Worm (Caenorhabditis elegans) whole organism, L2 larva: ENCODE data around the gene zipt-7.1.

Experiments
- C34F6.9 ChIP-seq: fragments of 150-350 bp; optimal IDR thresholded peaks from 2 replicates; lab custom pipeline; 2014; ENCODE audit warnings: missing biosample characterization, missing genetic modification characterization
- F13H6.1 ChIP-seq: sonication (generic microtip); optimal IDR thresholded peaks from 2 replicates; lab custom pipeline; 2016; ENCODE audit warnings: missing genetic modification characterization, missing compliant biosample characterization
- R02D3.7 ChIP-seq: fragments of 150-350 bp; optimal IDR thresholded peaks from 2 replicates; lab custom pipeline; 2014; ENCODE audit warnings: missing biosample characterization, missing genetic modification characterization
- Y55F3AM.14 ChIP-seq: fragments of 200-800 bp; sonication (Bioruptor generic); optimal IDR thresholded peaks from 2 replicates; lab custom pipeline; 2018; ENCODE audit warnings: mild to moderate bottlenecking, missing genetic modification characterization, missing compliant biosample characterization
- ZK546.5 ChIP-seq: sonication (generic microtip); optimal IDR thresholded peaks from 2 replicates; lab custom pipeline; 2017; ENCODE audit warnings: missing biosample characterization, missing genetic modification characterization
- ama-1 ChIP-seq: fragments of 150-350 bp; optimal IDR thresholded peaks from 2 replicates; lab custom pipeline; 2018; ENCODE audit warnings: inconsistent platforms
- ceh-16 ChIP-seq: fragments of 150-350 bp; optimal IDR thresholded peaks from 2 replicates; lab custom pipeline; 2014; ENCODE audit warnings: missing biosample characterization, missing genetic modification characterization
- crh-2 ChIP-seq: sonication (generic microtip); optimal IDR thresholded peaks from 2 replicates; lab custom pipeline; 2017; ENCODE audit warnings: missing biosample characterization, missing genetic modification characterization
- elt-1 ChIP-seq: fragments of 150-350 bp; optimal IDR thresholded peaks from 2 replicates; lab custom pipeline; 2014; ENCODE audit warnings: missing biosample characterization, missing genetic modification characterization
- elt-3 ChIP-seq: sonication (generic microtip); optimal IDR thresholded peaks from 2 replicates; lab custom pipeline; 2017; ENCODE audit warnings: missing biosample characterization, missing genetic modification characterization
- fos-1 ChIP-seq: fragments of 150-350 bp; optimal IDR thresholded peaks from 2 replicates; lab custom pipeline; 2014; ENCODE audit warnings: missing biosample characterization, missing genetic modification characterization
- gmeb-1 ChIP-seq: fragments of 150-350 bp; optimal IDR thresholded peaks from 2 replicates; lab custom pipeline; 2014; ENCODE audit warnings: missing biosample characterization, missing genetic modification characterization
- lin-11 ChIP-seq: fragments of 150-350 bp; sonication (generic microtip); optimal IDR thresholded peaks from 2 replicates; lab custom pipeline; 2014; ENCODE audit warnings: missing biosample characterization, missing genetic modification characterization, inconsistent platforms, mixed read lengths
- lin-13 ChIP-seq: fragments of 150-350 bp; optimal IDR thresholded peaks from 2 replicates; lab custom pipeline; 2014; ENCODE audit warnings: missing biosample characterization, missing genetic modification reagents, missing genetic modification characterization
- lsy-2 ChIP-seq, 2 experiments: fragments of 150-350 bp in 1 of 2; sonication (generic microtip) in 1 of 2; optimal IDR thresholded peaks; 2 replicates each; lab custom pipeline; 2014 to 2017; ENCODE audit warnings: missing biosample characterization in 2 of 2, missing genetic modification characterization in 2 of 2
- mab-5 ChIP-seq: fragments of 150-350 bp; optimal IDR thresholded peaks from 2 replicates; lab custom pipeline; 2014; ENCODE audit warnings: missing biosample characterization, missing genetic modification characterization
- mbf-1 ChIP-seq: sonication (generic microtip); optimal IDR thresholded peaks from 2 replicates; lab custom pipeline; 2017; ENCODE audit warnings: missing biosample characterization, missing genetic modification characterization
- nhr-12 ChIP-seq: fragments of 150-350 bp; optimal IDR thresholded peaks from 2 replicates; lab custom pipeline; 2014; ENCODE audit warnings: missing biosample characterization, missing genetic modification characterization
- nhr-129 ChIP-seq: fragments of 150-350 bp; optimal IDR thresholded peaks from 2 replicates; lab custom pipeline; 2014; ENCODE audit warnings: missing biosample characterization, missing genetic modification characterization
- nhr-23 ChIP-seq: fragments of 150-350 bp; optimal IDR thresholded peaks from 2 replicates; lab custom pipeline; 2014; ENCODE audit warnings: missing biosample characterization, missing genetic modification reagents, missing genetic modification characterization
- nhr-25 ChIP-seq: fragments of 150-350 bp; sonication (generic microtip); optimal IDR thresholded peaks from 3 replicates; lab custom pipeline; 2014; ENCODE audit warnings: missing biosample characterization, missing genetic modification characterization
- nhr-6 ChIP-seq: fragments of 150-350 bp; optimal IDR thresholded peaks from 2 replicates; lab custom pipeline; 2014; ENCODE audit warnings: missing biosample characterization, missing genetic modification characterization
- nhr-77 ChIP-seq: fragments of 150-350 bp; optimal IDR thresholded peaks from 2 replicates; lab custom pipeline; 2014; ENCODE audit warnings: missing biosample characterization, missing genetic modification characterization
- sem-4 ChIP-seq: fragments of 150-350 bp; optimal IDR thresholded peaks from 2 replicates; lab custom pipeline; 2014; ENCODE audit warnings: missing biosample characterization, missing genetic modification reagents, missing genetic modification characterization
- skn-1 ChIP-seq: sonication (generic microtip); optimal IDR thresholded peaks from 2 replicates; lab custom pipeline; 2017; ENCODE audit warnings: missing biosample characterization, missing genetic modification characterization
- unc-55 ChIP-seq: fragments of 150-350 bp; sonication (generic microtip); optimal IDR thresholded peaks from 3 replicates; lab custom pipeline; 2014; ENCODE audit warnings: missing biosample characterization, missing genetic modification reagents, missing genetic modification characterization
- zag-1 ChIP-seq: fragments of 150-350 bp; optimal IDR thresholded peaks from 2 replicates; lab custom pipeline; 2014; ENCODE audit warnings: missing biosample characterization, missing genetic modification characterization
- ztf-1 ChIP-seq: fragments of 200-800 bp; sonication (Bioruptor generic); conservative IDR thresholded peaks from 2 replicates; pipeline ENCODE4 v1.3.6; 2022; ENCODE audit warnings: missing genetic modification characterization, missing compliant biosample characterization
- ztf-11 ChIP-seq: sonication (generic microtip); optimal IDR thresholded peaks from 2 replicates; lab custom pipeline; 2017; ENCODE audit warnings: missing biosample characterization, missing genetic modification characterization
- ztf-4 ChIP-seq: fragments of 150-350 bp; optimal IDR thresholded peaks from 2 replicates; lab custom pipeline; 2014; ENCODE audit warnings: missing biosample characterization, missing genetic modification characterization

zipt-7.1 gene

DNA sequence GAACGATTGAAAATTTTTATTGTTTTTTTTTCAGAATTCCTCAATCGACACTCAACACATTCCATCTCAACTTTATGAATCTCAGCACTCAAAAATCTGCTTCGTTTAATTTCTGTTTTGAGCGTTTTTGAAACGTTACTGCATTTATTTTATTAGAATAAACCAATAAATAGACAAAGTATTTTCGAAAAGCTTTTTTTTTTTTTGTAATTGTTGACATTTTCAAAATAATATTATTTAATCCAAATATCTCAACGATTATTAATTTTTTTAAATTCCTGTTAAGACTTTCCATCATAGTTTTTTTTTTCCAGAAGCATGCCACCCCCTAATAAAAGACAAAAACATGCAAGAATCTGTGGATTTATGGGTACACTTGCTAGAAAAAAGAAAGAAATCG, 44.3 kb upstream of the zipt-7.1 start, which contains the start of gene C49C3.7:
C49C3.7 (plus strand) TSS at position 301 of the 400 bp plus-strand sequence.
- TF ChIP-seq ztf-4 (tag; lab: Kevin White, UChicago) (no peak), gmeb-1 (tag; lab: Kevin White, UChicago) (no peak), crh-2 (no peak), ceh-16 (tag; lab: Kevin White, UChicago) (no peak), ZK546.5 (tag; lab: Kevin White, UChicago) (no peak), lin-13 (GFP tag; lab: Kevin White, UChicago) (no peak), nhr-6 (tag; lab: Kevin White, UChicago) (no peak), lin-11 (tag; lab: Kevin White, UChicago) (no peak), nhr-23 (tag; lab: Kevin White, UChicago) (no peak), mbf-1 (no peak), fos-1 (tag; lab: Kevin White, UChicago) (no peak), elt-1 (no peak), ztf-1 (GFP tag; lab: Robert Waterston, UW) (no peak), C34F6.9 (no peak), unc-55 (GFP tag; lab: Kevin White, UChicago) (no peak)

DNA sequence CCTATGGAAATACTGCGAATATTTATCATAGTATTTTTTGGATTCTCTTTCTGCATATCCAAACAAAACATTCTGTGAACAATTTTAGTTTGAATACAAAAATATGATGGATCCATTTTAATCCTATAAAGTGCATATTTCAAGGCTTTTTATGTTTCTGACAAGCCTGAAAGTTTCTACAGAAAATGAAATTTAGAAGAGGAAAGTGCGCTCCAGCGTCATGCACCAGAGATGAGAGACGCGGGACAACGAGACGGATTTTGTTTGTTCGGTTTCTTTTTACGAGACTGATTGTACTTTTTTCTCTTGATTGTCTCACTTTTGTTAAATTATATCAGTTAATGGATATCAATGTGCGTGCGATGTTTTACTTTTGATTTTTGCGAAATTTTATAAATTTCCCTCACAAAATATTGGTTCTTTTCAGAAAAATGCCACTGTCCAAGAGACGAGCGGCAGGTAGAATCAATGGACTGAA, 43.2 kb upstream of the zipt-7.1 start, which contains the start of gene C49C3.6:
C49C3.6 (plus strand) TSS at position 428 of the 478 bp plus-strand sequence.
- TF ChIP-seq ztf-11 (tag; lab: Kevin White, UChicago) (no peak), ama-1 (lab: Kevin White, UChicago) (no peak), lin-13 (GFP tag; lab: Kevin White, UChicago) (peak; percentile 14), mab-5 (tag; lab: Kevin White, UChicago) (no peak), elt-1 (no peak), nhr-25 (tag; lab: Kevin White, UChicago) (peak; percentile 12), unc-55 (GFP tag; lab: Kevin White, UChicago) (peak; percentile 29), zag-1 (tag; lab: Kevin White, UChicago) (no peak), mbf-1 (no peak), elt-3 (tag; lab: Kevin White, UChicago) (no peak), nhr-77 (tag; lab: Kevin White, UChicago) (no peak), gmeb-1 (tag; lab: Kevin White, UChicago) (no peak), skn-1 (tag; lab: Kevin White, UChicago) (no peak), lsy-2 (tag; optimal IDR thresholded peaks at IDR 0.05; lab: Kevin White, UChicago) (peak in 1 of 2 experiments; percentile 36), C34F6.9 (peak; percentile 31)

- TF ChIP-seq Y55F3AM.14 (GFP tag; lab: Kevin White, UChicago) (no peak), C34F6.9 (peak; percentile 37)
- TF ChIP-seq, all 48 proteins: peak for 1
Observed at ce11 chrIV:17328834-17329233, 40.9 kb upstream of the zipt-7.1 start, which contains the start of gene ceh-88. Gene ceh-88, plus strand, starts transcription at chrIV:17329188.

ce11 chrIV:17320445-17320844, 32.5 kb upstream of the zipt-7.1 start, which contains the start of gene C49C3.4:
Gene C49C3.4, plus strand, starts transcription at chrIV:17320795.
- TF ChIP-seq fos-1 (tag; lab: Kevin White, UChicago) (peak; percentile 76), ztf-11 (tag; lab: Kevin White, UChicago) (no peak), ztf-1 (GFP tag; lab: Robert Waterston, UW) (no peak)

DNA sequence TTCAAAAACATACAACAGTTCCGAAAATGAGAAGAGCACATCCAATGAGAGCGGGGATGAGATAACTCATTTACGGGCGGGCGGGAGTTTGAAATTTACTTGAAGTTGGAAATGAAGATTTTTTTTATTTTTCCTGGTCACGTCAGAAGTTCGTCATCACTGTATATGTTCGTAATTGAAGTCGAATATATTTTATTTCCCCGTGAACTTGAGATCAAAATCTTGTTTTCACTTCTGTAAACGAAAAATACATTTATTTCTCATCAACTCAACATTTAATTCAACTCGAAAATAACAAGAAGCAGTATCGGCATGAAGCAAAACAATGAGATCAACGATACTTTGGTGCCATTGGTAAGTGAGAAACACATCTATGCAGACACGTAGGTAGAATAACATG, 28.5 kb upstream of the zipt-7.1 start, which contains the start of gene C49C3.20:
C49C3.20 (minus strand) TSS at position 101 of the 400 bp plus-strand sequence.
- TF ChIP-seq elt-3 (tag; lab: Kevin White, UChicago) (no peak), ceh-16 (tag; lab: Kevin White, UChicago) (no peak), fos-1 (tag; lab: Kevin White, UChicago) (no peak), sem-4 (tag; lab: Kevin White, UChicago) (no peak), nhr-6 (tag; lab: Kevin White, UChicago) (no peak), lsy-2 (tag; optimal IDR thresholded peaks at IDR 0.05; lab: Kevin White, UChicago) (no peak), R02D3.7 (tag; lab: Kevin White, UChicago) (no peak), nhr-12 (no peak), lin-11 (tag; lab: Kevin White, UChicago) (no peak), ztf-1 (GFP tag; lab: Robert Waterston, UW) (no peak), nhr-77 (tag; lab: Kevin White, UChicago) (no peak), ztf-4 (tag; lab: Kevin White, UChicago) (no peak)

- TF ChIP-seq sem-4 (tag; lab: Kevin White, UChicago) (no peak), gmeb-1 (tag; lab: Kevin White, UChicago) (no peak), nhr-129 (tag; lab: Kevin White, UChicago) (no peak), F13H6.1 (tag; lab: Kevin White, UChicago) (no peak), fos-1 (tag; lab: Kevin White, UChicago) (no peak), mbf-1 (no peak), nhr-23 (tag; lab: Kevin White, UChicago) (no peak), lin-11 (tag; lab: Kevin White, UChicago) (no peak)
Observed at ce11 chrIV:17311842-17312241, 23.9 kb upstream of the zipt-7.1 start, which contains the start of gene snf-9. Gene snf-9, plus strand, starts transcription at chrIV:17312142.
